Fruit fly (Drosophila melanogaster): Measurements from ENCODE around the gene Set.
A peak's percentile ranks its signal among the peaks of the same experiment; 100 is the strongest.

Gene Set

DNA sequence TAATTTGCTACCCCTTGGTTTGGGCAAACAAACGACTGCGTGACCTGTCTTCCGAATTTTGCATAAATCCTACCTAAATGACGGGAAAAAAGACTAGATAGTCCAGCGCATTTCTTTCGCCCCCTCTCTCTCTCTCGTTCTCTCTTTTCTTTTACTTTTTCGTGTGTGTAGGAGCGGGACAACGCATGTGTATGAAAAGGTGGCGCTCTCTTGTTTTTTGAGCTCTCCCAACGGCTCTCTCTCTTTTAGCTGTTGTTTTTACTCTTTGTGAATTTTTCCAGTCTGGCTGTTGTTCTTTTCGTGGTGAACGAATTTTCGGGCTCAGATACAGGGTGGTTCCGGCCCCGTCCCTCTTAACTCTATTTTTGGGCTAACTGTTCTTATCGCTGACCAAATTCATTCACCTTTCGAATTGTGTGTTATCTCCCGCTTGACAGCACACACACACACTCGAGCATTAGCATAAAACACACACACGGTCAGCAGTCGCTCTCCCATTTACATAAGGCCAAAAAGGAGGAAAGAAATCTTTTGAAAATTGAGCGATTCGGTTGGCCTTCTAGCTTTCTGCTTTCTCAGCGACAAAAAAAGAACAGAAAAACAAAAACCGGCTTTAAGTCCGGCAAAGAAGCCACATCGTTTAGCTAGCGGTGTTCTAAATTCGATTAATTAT is 28.3 kb downstream of the Set start:
- TF ChIP-seq bab1 (GFP tag; optimal IDR thresholded peaks at IDR 0.05): peak; percentile 7
- TF ChIP-seq pad (GFP tag; optimal IDR thresholded peaks at IDR 0.05): peak; percentile 15
- no peak for TF ChIP-seq Mnt (GFP tag; optimal IDR thresholded peaks at IDR 0.05)
- no peak for TF ChIP-seq CG11617 (GFP tag; optimal IDR thresholded peaks at IDR 0.05)
- no peak for TF ChIP-seq Hr96 (GFP tag; optimal IDR thresholded peaks at IDR 0.05)
- TF ChIP-seq tj (GFP tag; optimal IDR thresholded peaks at IDR 0.05): no peak
- TF ChIP-seq Crg-1 (GFP tag; optimal IDR thresholded peaks at IDR 0.05): peak; percentile 15
- no peak for TF ChIP-seq CG7045 (GFP tag; optimal IDR thresholded peaks at IDR 0.05)

DNA sequence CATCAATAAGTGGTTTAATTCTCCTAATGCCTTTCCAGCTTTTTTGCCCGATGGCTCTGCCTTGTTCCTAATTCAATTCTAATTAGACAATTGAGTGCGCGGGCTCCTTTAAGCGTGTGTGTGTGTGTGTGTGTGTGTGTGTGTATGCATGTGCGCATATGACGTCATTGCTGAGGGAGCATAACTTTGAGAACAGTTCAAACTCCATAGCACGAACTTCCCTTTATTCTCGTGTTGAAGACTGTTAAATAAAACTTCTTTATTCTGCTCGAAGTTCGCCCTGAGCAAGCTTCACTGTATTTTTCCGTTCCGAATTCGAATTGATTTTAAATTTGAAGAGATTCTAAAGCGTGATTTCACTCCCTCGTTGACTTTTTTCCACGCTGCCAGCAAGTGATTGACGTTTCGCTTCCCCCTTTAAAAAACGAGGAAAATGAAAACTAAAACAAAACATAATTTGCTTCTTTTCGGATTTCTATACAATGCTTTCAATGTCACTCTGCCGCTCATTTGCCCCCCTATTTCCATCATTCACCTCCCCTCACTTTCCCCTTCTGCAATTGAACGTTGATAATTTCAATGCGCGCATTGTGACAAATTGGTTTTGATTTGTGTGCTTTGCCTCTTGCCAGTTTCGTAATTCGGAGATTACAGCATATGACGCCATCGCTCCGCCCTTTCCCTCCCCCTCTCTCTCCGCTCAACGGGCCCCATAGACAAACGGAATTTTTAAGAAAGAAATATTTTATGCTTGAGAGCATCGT is 29.1 kb downstream of the Set start:
- no peak for TF ChIP-seq CG5204 (GFP tag; optimal IDR thresholded peaks at IDR 0.05)
- no peak for TF ChIP-seq CG7101 (tag; optimal IDR thresholded peaks at IDR 0.05)
- TF ChIP-seq Hr96 (GFP tag; optimal IDR thresholded peaks at IDR 0.05): no peak
- TF ChIP-seq pad (GFP tag; optimal IDR thresholded peaks at IDR 0.05): peak; percentile 81
- TF ChIP-seq CG33017 (tag; optimal IDR thresholded peaks at IDR 0.05): no peak
- no peak for TF ChIP-seq ovo (GFP tag; optimal IDR thresholded peaks at IDR 0.05)
- TF ChIP-seq CG7045 (GFP tag; optimal IDR thresholded peaks at IDR 0.05): no peak
- TF ChIP-seq Clk (GFP tag; optimal IDR thresholded peaks at IDR 0.05): peak; percentile 5
- TF ChIP-seq CG14711 (tag; optimal IDR thresholded peaks at IDR 0.05): no peak
- no peak for TF ChIP-seq bab1 (GFP tag; optimal IDR thresholded peaks at IDR 0.05)
- peak; percentile 35 for TF ChIP-seq kay (GFP tag; ENCODE audit: borderline replicate concordance)
- no peak for TF ChIP-seq cic (GFP tag; optimal IDR thresholded peaks at IDR 0.05)
- TF ChIP-seq CG1620 (GFP tag; optimal IDR thresholded peaks at IDR 0.05): no peak
- TF ChIP-seq Crg-1 (GFP tag; optimal IDR thresholded peaks at IDR 0.05): no peak
- TF ChIP-seq CG12768 (GFP tag; optimal IDR thresholded peaks at IDR 0.05): no peak
- no peak for TF ChIP-seq Mnt (GFP tag; optimal IDR thresholded peaks at IDR 0.05)
- TF ChIP-seq tj (GFP tag; optimal IDR thresholded peaks at IDR 0.05): no peak
- TF ChIP-seq cnc (optimal IDR thresholded peaks at IDR 0.05): no peak
- TF ChIP-seq toe (GFP tag; optimal IDR thresholded peaks at IDR 0.05): no peak
- no peak for TF ChIP-seq CG11617 (GFP tag; optimal IDR thresholded peaks at IDR 0.05)

DNA sequence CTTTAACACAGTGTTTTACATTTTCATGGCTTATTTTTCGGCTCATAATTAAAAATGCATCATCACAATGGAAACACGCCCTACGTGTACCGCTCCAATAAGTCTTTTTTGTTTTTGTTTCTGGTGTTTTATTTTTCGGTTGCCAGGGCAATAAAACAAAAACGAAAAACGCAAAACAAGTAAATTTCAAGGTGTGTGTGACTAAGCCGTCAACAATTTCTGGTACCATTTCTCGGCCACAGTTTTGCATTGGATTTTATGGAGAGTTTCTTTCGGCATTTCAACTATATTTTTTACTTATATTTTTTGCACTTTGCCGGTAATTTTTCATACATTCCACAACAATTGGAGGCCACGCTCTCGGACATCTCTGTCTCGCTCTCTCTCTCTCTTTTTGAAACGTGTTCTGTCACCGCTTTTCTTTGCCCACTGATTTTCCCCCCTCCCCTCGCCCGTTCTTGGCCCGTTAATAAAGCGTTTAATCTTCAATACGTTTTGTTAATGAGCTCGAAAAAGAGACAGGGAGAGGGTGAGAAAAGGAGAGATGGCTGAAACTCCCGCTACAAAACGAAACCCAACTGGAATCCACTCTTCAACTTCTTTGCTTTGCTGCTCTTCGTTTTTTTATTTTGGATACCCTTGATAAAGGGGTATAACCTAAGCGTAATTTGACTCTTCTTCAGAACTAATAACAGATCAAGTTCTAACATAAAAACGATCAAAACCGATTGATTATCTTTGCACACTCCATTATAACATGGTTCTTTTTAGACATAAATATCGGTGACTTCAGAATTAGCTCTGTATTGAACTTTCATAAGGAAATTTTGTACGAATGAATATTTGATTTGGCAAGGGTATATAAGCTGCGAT is 29.9 kb downstream of the Set start:
- peak; percentile 22 for TF ChIP-seq CG1620 (GFP tag; optimal IDR thresholded peaks at IDR 0.05)
- no peak for TF ChIP-seq CG14711 (tag; optimal IDR thresholded peaks at IDR 0.05)
- no peak for TF ChIP-seq cic (GFP tag; optimal IDR thresholded peaks at IDR 0.05)
- no peak for TF ChIP-seq CG5204 (GFP tag; optimal IDR thresholded peaks at IDR 0.05)
- TF ChIP-seq toe (GFP tag; optimal IDR thresholded peaks at IDR 0.05): no peak
- peak; percentile 71 for TF ChIP-seq tj (GFP tag; optimal IDR thresholded peaks at IDR 0.05)
- peak; percentile 1 for TF ChIP-seq CG11617 (GFP tag; optimal IDR thresholded peaks at IDR 0.05)
- peak; percentile 26 for TF ChIP-seq bab1 (GFP tag; optimal IDR thresholded peaks at IDR 0.05)
- no peak for TF ChIP-seq ovo (GFP tag; optimal IDR thresholded peaks at IDR 0.05)
- no peak for TF ChIP-seq Hr96 (GFP tag; optimal IDR thresholded peaks at IDR 0.05)
- TF ChIP-seq pad (GFP tag; optimal IDR thresholded peaks at IDR 0.05): peak; percentile 80
- no peak for TF ChIP-seq CG7101 (tag; optimal IDR thresholded peaks at IDR 0.05)
- no peak for TF ChIP-seq CG7045 (GFP tag; optimal IDR thresholded peaks at IDR 0.05)

- TF ChIP-seq pad (GFP tag; optimal IDR thresholded peaks at IDR 0.05): no peak
- TF ChIP-seq Hr96 (GFP tag; optimal IDR thresholded peaks at IDR 0.05): no peak
- no peak for TF ChIP-seq CG1620 (GFP tag; optimal IDR thresholded peaks at IDR 0.05)
- no peak for TF ChIP-seq CG11617 (GFP tag; optimal IDR thresholded peaks at IDR 0.05)
- no peak for TF ChIP-seq CG12768 (GFP tag; optimal IDR thresholded peaks at IDR 0.05)
- TF ChIP-seq toe (GFP tag; optimal IDR thresholded peaks at IDR 0.05): no peak
- no peak for TF ChIP-seq cnc (optimal IDR thresholded peaks at IDR 0.05)
- TF ChIP-seq CG14711 (tag; optimal IDR thresholded peaks at IDR 0.05): no peak
- TF ChIP-seq Crg-1 (GFP tag; optimal IDR thresholded peaks at IDR 0.05): no peak
- no peak for TF ChIP-seq Clk (GFP tag; optimal IDR thresholded peaks at IDR 0.05)
- no peak for TF ChIP-seq CG33017 (tag; optimal IDR thresholded peaks at IDR 0.05)
- TF ChIP-seq kay (GFP tag; ENCODE audit: borderline replicate concordance): no peak
- TF ChIP-seq tj (GFP tag; optimal IDR thresholded peaks at IDR 0.05): no peak
- TF ChIP-seq CG7045 (GFP tag; optimal IDR thresholded peaks at IDR 0.05): no peak
- no peak for TF ChIP-seq cic (GFP tag; optimal IDR thresholded peaks at IDR 0.05)
Measured at dm6 chr3R:15293878-15294350, 30.6 kb downstream of the Set start.

DNA sequence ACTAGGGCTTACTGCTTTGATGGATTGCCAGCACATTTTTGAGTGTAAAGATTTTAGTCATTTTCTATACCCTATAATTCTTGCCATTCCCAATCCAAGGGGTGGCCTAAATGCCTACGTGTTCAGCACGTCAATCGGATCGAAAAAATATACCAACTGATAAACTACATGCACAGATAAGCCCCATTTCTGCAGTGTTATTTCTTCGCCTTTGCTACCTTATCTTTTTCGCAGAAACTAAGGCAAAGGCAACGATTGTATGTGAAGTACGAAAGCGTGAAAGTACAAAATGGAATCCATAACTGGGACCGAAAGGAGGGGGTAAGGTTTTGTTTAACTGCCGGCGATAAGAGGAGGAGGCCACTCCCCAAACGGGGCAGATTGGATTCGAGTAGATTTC is 34.6 kb downstream of the Set start:
- TF ChIP-seq ovo (GFP tag; optimal IDR thresholded peaks at IDR 0.05): no peak
- no peak for TF ChIP-seq CG7101 (tag; optimal IDR thresholded peaks at IDR 0.05)
- TF ChIP-seq pad (GFP tag; optimal IDR thresholded peaks at IDR 0.05): peak; percentile 26
- TF ChIP-seq cic (GFP tag; optimal IDR thresholded peaks at IDR 0.05): peak; percentile 50
- peak; percentile 95 for TF ChIP-seq kay (GFP tag; ENCODE audit: borderline replicate concordance)
- TF ChIP-seq Clk (GFP tag; optimal IDR thresholded peaks at IDR 0.05): no peak
- peak; percentile 36 for TF ChIP-seq CG12768 (GFP tag; optimal IDR thresholded peaks at IDR 0.05)
- TF ChIP-seq cnc (optimal IDR thresholded peaks at IDR 0.05): no peak
- TF ChIP-seq Mnt (GFP tag; optimal IDR thresholded peaks at IDR 0.05): peak; percentile 45
